Fruit fly (Drosophila melanogaster) whole organism, prepupa: ENCODE results near the gene CG32982.

Experiments
- CG1621 ChIP-seq: fragments of 200-800 bp; sonication (Bioruptor generic); optimal IDR thresholded peaks from 3 replicates; lab custom pipeline; 2018; ENCODE audit warnings: missing biosample characterization, mild to moderate bottlenecking, missing genetic modification characterization
- CG34406 ChIP-seq: fragments of 200-800 bp; sonication (Bioruptor generic); optimal IDR thresholded peaks from 3 replicates; lab custom pipeline; 2016; ENCODE audit warnings: missing biosample characterization, missing genetic modification characterization
- CG3919 ChIP-seq: fragments of 200-800 bp; sonication (Bioruptor generic); optimal IDR thresholded peaks from 3 replicates; lab custom pipeline; 2016; ENCODE audit warnings: missing biosample characterization, missing genetic modification characterization
- Sox102F ChIP-seq: fragments of 200-800 bp; sonication (Bioruptor generic); optimal IDR thresholded peaks from 2 replicates; lab custom pipeline; 2016; ENCODE audit warnings: missing biosample characterization, mild to moderate bottlenecking, missing genetic modification characterization

DNA sequence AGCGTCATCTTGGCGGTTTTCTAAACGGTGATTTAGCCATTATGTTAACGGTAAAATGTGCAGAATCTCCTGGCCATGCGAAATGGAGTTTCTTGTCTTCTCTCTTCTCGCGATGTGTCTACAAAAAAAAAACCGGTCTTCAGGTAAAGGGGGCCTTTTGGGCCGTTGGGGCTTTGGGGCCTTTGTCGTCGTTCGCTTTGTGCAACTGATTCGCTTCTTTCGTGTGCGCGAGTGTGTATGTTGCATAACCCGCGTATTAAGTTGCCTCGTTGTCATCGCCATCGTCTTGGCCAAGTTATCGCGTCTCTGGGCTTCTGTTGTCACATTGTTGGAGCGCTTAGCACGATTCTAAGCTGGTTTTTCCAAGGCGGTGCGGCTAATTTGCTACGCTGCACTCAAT, 63.3 kb downstream of the CG32982 start:
- TF ChIP-seq Sox102F (GFP tag; lab: Kevin White, UChicago) (no peak), CG34406 (no peak), CG1621 (tag; lab: Kevin White, UChicago) (no peak), CG3919 (no peak)
